Worm (Caenorhabditis elegans): Measurements from ENCODE around the gene F10G2.4.
"Not testable (repeated sequence)": the region's sequence is repeated elsewhere in the genome, so short reads cannot be mapped to it uniquely, and the experiment has no call there.

The F10G2.4 gene

DNA sequence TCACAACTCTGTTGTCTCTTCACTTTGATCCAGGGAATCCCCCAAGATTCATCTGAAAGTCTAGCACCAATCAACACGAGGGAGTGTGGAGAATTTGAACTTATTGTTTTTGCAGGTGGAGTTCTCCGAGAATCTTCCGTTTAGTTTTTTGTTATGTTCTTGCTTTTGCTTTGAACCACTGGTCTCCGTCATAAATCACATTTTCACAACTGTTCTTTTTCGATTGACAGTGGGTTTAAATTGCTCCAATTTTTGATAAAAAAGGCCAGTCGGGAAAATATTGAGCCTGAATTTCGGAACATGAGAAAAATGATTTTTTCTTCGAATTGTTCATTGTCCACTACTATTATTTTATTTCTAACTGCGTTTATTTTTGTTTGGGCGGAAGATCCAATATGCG lies 5.1 kb upstream of the F10G2.4 start, which contains the start of gene F10G2.10:
F10G2.10 (plus strand) TSS at position 301 of the 400 bp plus-strand sequence.
- TF ChIP-seq tab-1 (GFP tag; IDR thresholded peaks at IDR 0.05): no peak
- TF ChIP-seq klf-2 (GFP tag; conservative IDR thresholded peaks at IDR 0.05): no peak
- no peak for TF ChIP-seq ztf-23 (GFP tag; IDR thresholded peaks at IDR 0.05)
- no peak for TF ChIP-seq cog-1 (tag; optimal IDR thresholded peaks at IDR 0.05)
- TF ChIP-seq T22C8.4 (GFP tag; IDR thresholded peaks at IDR 0.05): no peak
- no peak for TF ChIP-seq ztf-29 (GFP tag; IDR thresholded peaks at IDR 0.05)
- TF ChIP-seq med-1 (GFP tag; optimal IDR thresholded peaks at IDR 0.05; ENCODE audit: insufficient read depth): no peak
- no peak for TF ChIP-seq flt-1 (GFP tag; IDR thresholded peaks at IDR 0.05)
- TF ChIP-seq ref-1 (GFP tag; conservative IDR thresholded peaks at IDR 0.05): no peak

DNA sequence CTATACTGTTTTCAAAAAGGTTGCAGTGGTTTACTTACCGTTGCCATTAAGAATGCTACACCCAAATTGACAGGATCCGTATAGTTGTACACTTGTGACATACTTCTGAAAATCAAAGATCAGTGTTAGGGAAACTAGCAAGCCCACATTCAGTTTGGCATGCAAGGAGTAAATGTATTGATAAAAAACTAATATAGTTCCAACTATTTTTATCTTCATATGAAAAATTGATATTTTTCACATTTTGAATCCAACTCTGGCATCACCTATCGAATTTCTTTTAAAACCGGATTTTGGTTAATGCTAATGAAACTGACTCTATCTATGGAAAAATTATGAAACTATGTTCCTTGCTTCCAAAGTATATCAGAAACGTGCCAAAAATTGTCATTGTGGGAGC lies 1.7 kb upstream of the F10G2.4 start, which contains the start of gene srx-92:
srx-92 (minus strand) TSS at position 101 of the 400 bp plus-strand sequence.
- TF ChIP-seq ztf-23 (GFP tag; IDR thresholded peaks at IDR 0.05) (no peak), ztf-29 (GFP tag; IDR thresholded peaks at IDR 0.05) (no peak)

DNA sequence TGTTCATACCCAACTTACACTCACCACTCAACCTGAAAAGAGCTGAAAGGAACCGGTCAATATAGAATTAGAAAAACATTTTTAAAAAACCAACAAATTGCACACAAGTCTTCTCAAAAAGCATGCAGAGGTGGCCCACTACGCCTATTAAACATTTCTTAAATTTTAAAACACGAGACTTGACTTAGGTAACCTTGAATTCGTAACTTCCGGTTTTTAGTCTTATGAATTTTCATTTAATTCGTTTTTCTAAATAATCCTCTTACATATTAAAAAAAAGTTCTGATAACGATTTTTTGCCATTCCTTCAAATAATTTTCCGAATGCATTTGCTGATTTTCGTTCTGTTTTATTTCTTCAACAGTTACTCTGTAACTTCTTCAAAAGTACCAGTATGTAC lies 1.1 kb downstream of the F10G2.4 start, which contains the start of gene clec-7:
clec-7 (plus strand) TSS at position 301 of the 400 bp plus-strand sequence.
- TF ChIP-seq flt-1 (GFP tag; IDR thresholded peaks at IDR 0.05) (no peak), ztf-29 (GFP tag; IDR thresholded peaks at IDR 0.05) (no peak), ztf-23 (GFP tag; IDR thresholded peaks at IDR 0.05) (no peak), cog-1 (tag; optimal IDR thresholded peaks at IDR 0.05) (no peak), klf-2 (GFP tag; conservative IDR thresholded peaks at IDR 0.05) (no peak), ref-1 (GFP tag; conservative IDR thresholded peaks at IDR 0.05) (no peak), med-1 (GFP tag; optimal IDR thresholded peaks at IDR 0.05; ENCODE audit: insufficient read depth) (no peak), T22C8.4 (GFP tag; IDR thresholded peaks at IDR 0.05) (no peak), tab-1 (GFP tag; IDR thresholded peaks at IDR 0.05) (no peak)

DNA sequence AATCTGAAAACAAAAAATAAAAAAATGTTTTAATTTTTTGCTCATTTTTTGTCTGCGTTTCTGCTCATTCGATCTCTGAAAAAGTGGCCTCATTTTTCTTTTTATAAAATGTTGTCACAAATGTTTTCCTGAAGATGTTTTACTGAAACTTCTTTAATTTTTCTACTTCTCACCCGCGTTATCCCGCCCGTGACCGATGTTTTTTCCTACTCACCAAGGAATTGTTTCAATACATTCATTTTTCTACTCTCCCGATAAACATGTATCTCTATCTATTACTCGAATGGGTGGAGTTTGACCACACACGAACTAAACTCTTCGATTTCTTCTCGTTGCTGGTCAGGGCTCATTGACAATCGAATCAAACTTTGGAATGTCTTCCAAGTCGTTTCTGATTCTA lies 3.8 kb downstream of the F10G2.4 start, which contains the start of gene F10G2.2:
F10G2.2 (plus strand) TSS at position 301 of the 400 bp plus-strand sequence.
- TF ChIP-seq ztf-29 (GFP tag; IDR thresholded peaks at IDR 0.05) (no peak), ztf-23 (GFP tag; IDR thresholded peaks at IDR 0.05) (no peak), ref-1 (GFP tag; conservative IDR thresholded peaks at IDR 0.05) (no peak), tab-1 (GFP tag; IDR thresholded peaks at IDR 0.05) (no peak), klf-2 (GFP tag; conservative IDR thresholded peaks at IDR 0.05) (no peak), T22C8.4 (GFP tag; IDR thresholded peaks at IDR 0.05) (no peak), cog-1 (tag; optimal IDR thresholded peaks at IDR 0.05) (no peak), med-1 (GFP tag; optimal IDR thresholded peaks at IDR 0.05; ENCODE audit: insufficient read depth) (no peak), flt-1 (GFP tag; IDR thresholded peaks at IDR 0.05) (no peak)

DNA sequence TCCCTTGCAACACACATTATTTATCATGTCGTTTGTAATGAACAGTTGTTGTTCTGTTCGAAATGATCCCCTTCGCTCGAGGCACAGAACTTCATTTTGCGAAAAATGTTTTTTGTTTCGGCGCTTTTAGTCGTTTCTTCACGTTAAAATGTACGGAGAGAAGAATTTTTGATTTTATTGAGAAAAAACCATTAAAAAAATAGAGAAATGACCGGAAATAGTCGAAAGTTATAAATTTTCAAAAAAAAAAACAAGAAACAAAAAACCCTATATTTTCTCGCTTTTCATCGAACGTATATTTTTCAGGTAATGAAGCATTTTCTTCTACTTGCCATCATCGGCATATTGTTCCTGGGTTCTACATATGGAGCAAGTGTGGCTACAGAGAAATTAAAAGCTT lies 5.2 kb downstream of the F10G2.4 start, which contains the start of gene F10G2.1:
F10G2.1 (plus strand) TSS at position 301 of the 400 bp plus-strand sequence.
- no peak for TF ChIP-seq ref-1 (GFP tag; conservative IDR thresholded peaks at IDR 0.05)

DNA sequence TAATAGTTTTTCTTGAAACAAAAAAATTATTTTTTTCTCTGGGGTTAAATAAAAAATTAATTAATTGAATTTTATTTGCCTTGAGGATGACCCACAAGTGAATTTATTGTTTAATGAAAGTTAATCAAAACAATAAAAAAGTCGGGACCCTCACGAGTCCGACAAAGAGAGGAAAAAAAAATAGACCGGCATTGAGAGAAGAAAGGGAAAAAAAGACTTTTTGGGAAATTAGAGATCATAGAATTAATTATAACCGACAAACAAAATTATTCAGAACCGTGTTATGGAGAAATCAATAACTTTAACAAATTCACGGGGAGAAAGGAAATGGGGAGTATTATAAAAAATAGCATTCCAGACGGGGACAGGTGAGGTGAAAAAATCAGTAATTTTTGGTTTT lies 10.2 kb downstream of the F10G2.4 start, which contains the start of gene F10G2.7:
F10G2.7 (minus strand) TSS at position 101 of the 400 bp plus-strand sequence.
- TF ChIP-seq cog-1 (tag; optimal IDR thresholded peaks at IDR 0.05); med-1 (GFP tag; optimal IDR thresholded peaks at IDR 0.05; ENCODE audit: insufficient read depth); flt-1 (GFP tag; IDR thresholded peaks at IDR 0.05): not testable (repeated sequence)

DNA sequence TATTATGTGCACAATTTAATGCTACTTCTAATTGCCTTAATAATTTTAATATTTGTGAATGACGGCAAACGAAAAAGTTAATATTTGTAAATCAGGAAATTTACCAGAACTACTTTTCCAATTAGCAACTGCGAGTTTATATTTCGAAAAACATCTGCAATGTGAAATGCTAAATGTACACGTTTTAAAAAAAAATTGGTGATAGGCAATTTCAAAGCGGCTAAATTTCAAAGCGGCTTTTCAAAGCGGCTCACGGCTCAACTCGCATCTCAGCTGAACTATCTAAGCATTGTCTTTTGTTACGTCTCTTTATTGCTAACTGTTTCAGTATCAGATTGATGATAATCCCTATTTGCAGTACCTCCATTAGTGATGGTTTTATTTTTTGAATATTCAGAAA lies 12.8 kb downstream of the F10G2.4 start, which contains the start of gene srh-187:
srh-187 (minus strand) TSS at position 101 of the 400 bp plus-strand sequence.
- no peak for TF ChIP-seq ztf-23 (GFP tag; IDR thresholded peaks at IDR 0.05)
- no peak for TF ChIP-seq flt-1 (GFP tag; IDR thresholded peaks at IDR 0.05)
- no peak for TF ChIP-seq klf-2 (GFP tag; conservative IDR thresholded peaks at IDR 0.05)
- no peak for TF ChIP-seq ztf-29 (GFP tag; IDR thresholded peaks at IDR 0.05)
- TF ChIP-seq cog-1 (tag; optimal IDR thresholded peaks at IDR 0.05): no peak
- TF ChIP-seq T22C8.4 (GFP tag; IDR thresholded peaks at IDR 0.05): no peak
- TF ChIP-seq med-1 (GFP tag; optimal IDR thresholded peaks at IDR 0.05; ENCODE audit: insufficient read depth): no peak
- TF ChIP-seq tab-1 (GFP tag; IDR thresholded peaks at IDR 0.05): no peak
- TF ChIP-seq ref-1 (GFP tag; conservative IDR thresholded peaks at IDR 0.05): no peak

DNA sequence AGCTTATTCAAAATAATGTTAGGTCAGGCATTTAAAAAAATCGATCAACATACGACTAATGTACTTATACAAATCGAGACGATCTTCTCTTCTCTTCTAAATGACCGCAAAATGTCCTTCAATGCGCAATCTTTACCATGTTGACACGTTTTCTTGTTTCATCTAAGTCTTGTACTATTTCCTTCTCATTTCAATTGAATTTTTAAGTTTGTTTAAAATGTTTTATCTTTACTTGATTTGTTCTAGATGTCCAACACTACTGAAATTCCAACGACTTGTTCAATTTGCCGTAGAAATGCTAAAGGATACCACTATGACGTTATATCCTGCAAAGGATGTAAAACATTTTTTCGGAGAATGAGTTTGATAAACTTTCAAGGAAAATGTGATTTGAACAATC lies 14.9 kb downstream of the F10G2.4 start, which contains the start of the genes nhr-263 and nhr-148:
nhr-263 (minus strand) TSS at position 101 of the 400 bp plus-strand sequence.
nhr-148 (plus strand) TSS at position 215 of the 400 bp plus-strand sequence.
- TF ChIP-seq ztf-29 (GFP tag; IDR thresholded peaks at IDR 0.05): no peak
- no peak for TF ChIP-seq ztf-23 (GFP tag; IDR thresholded peaks at IDR 0.05)
- TF ChIP-seq flt-1 (GFP tag; IDR thresholded peaks at IDR 0.05): no peak
- no peak for TF ChIP-seq tab-1 (GFP tag; IDR thresholded peaks at IDR 0.05)
- TF ChIP-seq T22C8.4 (GFP tag; IDR thresholded peaks at IDR 0.05): no peak
- no peak for TF ChIP-seq ref-1 (GFP tag; conservative IDR thresholded peaks at IDR 0.05)
- no peak for TF ChIP-seq klf-2 (GFP tag; conservative IDR thresholded peaks at IDR 0.05)
- TF ChIP-seq med-1 (GFP tag; optimal IDR thresholded peaks at IDR 0.05; ENCODE audit: insufficient read depth): no peak
- TF ChIP-seq cog-1 (tag; optimal IDR thresholded peaks at IDR 0.05): no peak

DNA sequence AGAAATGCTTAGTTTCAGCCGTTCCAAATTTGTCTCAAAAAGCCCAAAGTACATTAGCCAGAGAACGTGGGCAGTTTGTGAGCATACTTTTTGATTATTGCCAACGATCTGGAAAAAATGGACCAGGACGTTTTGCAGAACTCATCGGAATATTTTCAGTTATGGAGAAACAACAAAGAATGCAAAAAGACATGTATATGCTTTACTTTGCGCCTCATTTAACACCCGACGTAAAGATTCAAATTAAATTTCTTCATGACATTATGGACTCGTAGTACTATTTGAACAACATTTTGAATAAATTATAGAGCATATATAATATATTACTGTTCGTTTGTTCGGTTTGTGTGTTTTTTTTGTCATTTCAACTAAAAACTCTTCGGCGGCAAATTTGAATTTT lies 16.5 kb downstream of the F10G2.4 start, which contains the start of gene srh-244:
srh-244 (plus strand) TSS at position 301 of the 400 bp plus-strand sequence.
- TF ChIP-seq klf-2 (GFP tag; conservative IDR thresholded peaks at IDR 0.05) (no peak), cog-1 (tag; optimal IDR thresholded peaks at IDR 0.05) (no peak), flt-1 (GFP tag; IDR thresholded peaks at IDR 0.05) (no peak), T22C8.4 (GFP tag; IDR thresholded peaks at IDR 0.05) (no peak), ztf-23 (GFP tag; IDR thresholded peaks at IDR 0.05) (no peak), ztf-29 (GFP tag; IDR thresholded peaks at IDR 0.05) (no peak), ref-1 (GFP tag; conservative IDR thresholded peaks at IDR 0.05) (no peak), tab-1 (GFP tag; IDR thresholded peaks at IDR 0.05) (no peak), med-1 (GFP tag; optimal IDR thresholded peaks at IDR 0.05; ENCODE audit: insufficient read depth) (no peak)

DNA sequence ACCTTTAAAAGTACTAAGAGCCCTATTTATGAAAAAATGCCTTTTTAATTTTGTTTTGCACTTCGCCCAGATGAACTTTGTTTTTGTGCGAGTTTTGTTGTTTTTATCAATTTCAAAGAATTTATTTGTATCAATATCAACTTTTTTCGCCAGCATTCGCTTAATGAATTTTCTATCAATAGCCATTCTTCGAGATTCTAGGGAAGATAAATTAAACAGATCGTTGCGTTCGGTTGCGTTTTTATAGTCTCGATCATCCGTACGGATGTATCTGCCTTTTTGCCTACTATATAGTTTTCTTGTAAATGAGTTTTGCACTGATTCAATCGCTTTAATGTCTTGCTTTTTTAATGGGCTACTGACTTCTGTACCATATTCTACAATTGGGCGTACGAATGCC lies 18.5 kb downstream of the F10G2.4 start, which contains the start of gene nhr-147:
nhr-147 (plus strand) TSS at position 301 of the 400 bp plus-strand sequence.
- TF ChIP-seq flt-1 (GFP tag; IDR thresholded peaks at IDR 0.05); ztf-23 (GFP tag; IDR thresholded peaks at IDR 0.05); cog-1 (tag; optimal IDR thresholded peaks at IDR 0.05): not testable (repeated sequence)

Measured in whole organism, midembryonic.